Worm (Caenorhabditis elegans) whole organism, L4/young adult: ENCODE results near the gene esyt-2.

Source experiments
- W03F9.2 ChIP-seq: fragments of 150-350 bp; optimal IDR thresholded peaks from 2 replicates; lab custom pipeline; 2014; ENCODE audit warnings: missing biosample characterization, missing genetic modification characterization
- dao-5 ChIP-seq: sonication (generic microtip); optimal IDR thresholded peaks from 2 replicates; lab custom pipeline; 2016; ENCODE audit warnings: missing genotype, missing genetic modification characterization, moderate library complexity, missing compliant biosample characterization
- him-1 ChIP-seq: sonication (generic microtip); optimal IDR thresholded peaks from 2 replicates; lab custom pipeline; 2016; ENCODE audit warnings: missing genotype, missing genetic modification reagents, missing genetic modification characterization, missing compliant biosample characterization

ce11 chrIII:6272868-6273267 lies 42.1 kb upstream of the esyt-2 start, which contains the start of gene C18F10.2:
- TF ChIP-seq him-1 (tag; lab: Kevin White, UChicago) = no peak
- TF ChIP-seq dao-5 (tag; lab: Kevin White, UChicago) = no peak
- no peak for TF ChIP-seq W03F9.2 (tag; lab: Kevin White, UChicago)
